Fruit fly (Drosophila melanogaster) whole organism, embryonic: ENCODE data around the gene kairos.

Experiments used
- ATbp ChIP-seq: fragments of 200-800 bp; sonication (Bioruptor generic); optimal IDR thresholded peaks from 2 replicates; lab custom pipeline; 2017; ENCODE audit warnings: missing biosample characterization, mild to moderate bottlenecking, missing genetic modification characterization, missing genetic modification reagents
- Abd-B ChIP-seq: fragments of 200-800 bp; sonication (Bioruptor generic); optimal IDR thresholded peaks from 2 replicates; lab custom pipeline; 2018; ENCODE audit warnings: missing biosample characterization, mild to moderate bottlenecking, missing genetic modification characterization, moderate library complexity
- B-H2 ChIP-seq: fragments of 200-800 bp; sonication (Bioruptor generic); optimal IDR thresholded peaks from 2 replicates; lab custom pipeline; 2018; ENCODE audit warnings: missing biosample characterization, mild to moderate bottlenecking, missing genetic modification characterization
- CG11085 ChIP-seq: fragments of 200-800 bp; sonication (Bioruptor generic); IDR thresholded peaks from 2 replicates; pipeline ENCODE4 v1.3.6; 2022; ENCODE audit warnings: missing biosample characterization, missing genetic modification characterization
- CG11398 ChIP-seq: fragments of 200-800 bp; sonication (Bioruptor generic); optimal IDR thresholded peaks from 2 replicates; lab custom pipeline; 2016; ENCODE audit warnings: missing biosample characterization, missing genetic modification characterization
- CG12299 ChIP-seq: fragments of 200-800 bp; sonication (Bioruptor generic); optimal IDR thresholded peaks from 2 replicates; lab custom pipeline; 2018; ENCODE audit warnings: missing biosample characterization, mild to moderate bottlenecking, missing genetic modification characterization
- CG15073 ChIP-seq: fragments of 200-800 bp; sonication (Bioruptor generic); optimal IDR thresholded peaks from 2 replicates; lab custom pipeline; 2016; ENCODE audit warnings: missing biosample characterization, missing genetic modification characterization
- CG15479 ChIP-seq: fragments of 200-800 bp; sonication (Bioruptor generic); optimal IDR thresholded peaks from 3 replicates; lab custom pipeline; 2019; ENCODE audit warnings: missing biosample characterization, mild to moderate bottlenecking, missing genetic modification characterization, moderate library complexity
- CG1603 ChIP-seq: fragments of 200-800 bp; sonication (Bioruptor generic); optimal IDR thresholded peaks from 2 replicates; lab custom pipeline; 2019; ENCODE audit warnings: missing biosample characterization, mild to moderate bottlenecking, missing genetic modification characterization, moderate library complexity
- CG18011 ChIP-seq: fragments of 200-800 bp; sonication (Bioruptor generic); optimal IDR thresholded peaks from 2 replicates; lab custom pipeline; 2017; ENCODE audit warnings: missing biosample characterization, missing genetic modification characterization, mild to moderate bottlenecking, moderate library complexity, missing genotype
- CG31365 ChIP-seq: fragments of 200-800 bp; sonication (Bioruptor generic); optimal IDR thresholded peaks from 2 replicates; lab custom pipeline; 2018; ENCODE audit warnings: missing biosample characterization, mild to moderate bottlenecking, missing genetic modification characterization
- CG31388 ChIP-seq: fragments of 200-800 bp; sonication (Bioruptor generic); optimal IDR thresholded peaks from 2 replicates; lab custom pipeline; 2016; ENCODE audit warnings: missing biosample characterization, missing genetic modification characterization
- CG3281 ChIP-seq: fragments of 200-800 bp; sonication (Bioruptor generic); optimal IDR thresholded peaks from 3 replicates; lab custom pipeline; 2017; ENCODE audit warnings: missing biosample characterization, mild to moderate bottlenecking, missing genetic modification characterization
- CG43689 ChIP-seq: fragments of 200-800 bp; sonication (Bioruptor generic); IDR thresholded peaks from 2 replicates; pipeline ENCODE4 v1.3.6; 2022; ENCODE audit warnings: missing biosample characterization, missing genetic modification characterization
- CG4404 ChIP-seq: fragments of 200-800 bp; sonication (Bioruptor generic); IDR thresholded peaks from 2 replicates; pipeline ENCODE4 v1.3.6; 2022; ENCODE audit warnings: missing biosample characterization, missing genetic modification characterization
- CG7357 ChIP-seq: fragments of 200-800 bp; sonication (Bioruptor generic); IDR thresholded peaks from 3 replicates; pipeline ENCODE4 v1.3.6; 2022; ENCODE audit warnings: missing biosample characterization, missing genetic modification characterization
- CG7556 ChIP-seq: fragments of 200-800 bp; sonication (Bioruptor generic); optimal IDR thresholded peaks from 2 replicates; lab custom pipeline; 2017; ENCODE audit warnings: missing biosample characterization, mild to moderate bottlenecking, missing genetic modification characterization
- CG7839 ChIP-seq: fragments of 200-800 bp; sonication (Bioruptor generic); optimal IDR thresholded peaks from 3 replicates; lab custom pipeline; 2018; ENCODE audit warnings: missing biosample characterization, mild to moderate bottlenecking, missing genetic modification characterization, moderate library complexity
- CG8924 ChIP-seq: fragments of 200-800 bp; optimal IDR thresholded peaks from 3 replicates; lab custom pipeline; 2019; ENCODE audit warnings: missing biosample characterization, mild to moderate bottlenecking, missing genetic modification characterization, moderate library complexity
- CG9437 ChIP-seq: fragments of 200-800 bp; sonication (Bioruptor generic); optimal IDR thresholded peaks from 2 replicates; lab custom pipeline; 2018; ENCODE audit warnings: missing biosample characterization, mild to moderate bottlenecking, missing genetic modification characterization
- D19A ChIP-seq: fragments of 200-800 bp; optimal IDR thresholded peaks from 3 replicates; lab custom pipeline; 2019; ENCODE audit warnings: missing biosample characterization, mild to moderate bottlenecking, missing genetic modification characterization, moderate library complexity
- Ets65A ChIP-seq: fragments of 200-800 bp; sonication (Bioruptor generic); peaks from one replicate; lab custom pipeline; 2016; ENCODE audit warnings: missing biosample characterization, missing genetic modification characterization
- Fer1 ChIP-seq: fragments of 200-800 bp; sonication (Bioruptor generic); optimal IDR thresholded peaks from 2 replicates; lab custom pipeline; 2017; ENCODE audit warnings: missing biosample characterization, mild to moderate bottlenecking, missing genetic modification characterization
- Gug ChIP-seq: fragments of 200-800 bp; sonication (Bioruptor generic); IDR thresholded peaks from 4 replicates; pipeline ENCODE4 v1.3.6; 2022; ENCODE audit warnings: missing biosample characterization, missing genetic modification characterization
- Lim3 ChIP-seq: fragments of 200-800 bp; sonication (Bioruptor generic); IDR thresholded peaks from 2 replicates; pipeline ENCODE4 v1.3.6; 2022; ENCODE audit warnings: missing biosample characterization, missing genetic modification characterization
- Oaz ChIP-seq: fragments of 200-800 bp; sonication (Bioruptor generic); IDR thresholded peaks from 2 replicates; pipeline ENCODE4 v1.3.6; 2022; ENCODE audit warnings: missing biosample characterization, missing genetic modification characterization
- Oli ChIP-seq: fragments of 200-800 bp; sonication (Bioruptor generic); optimal IDR thresholded peaks from 2 replicates; lab custom pipeline; 2018; ENCODE audit warnings: missing biosample characterization, mild to moderate bottlenecking, missing genetic modification characterization, moderate library complexity
- Opbp ChIP-seq: fragments of 200-800 bp; sonication (Bioruptor generic); IDR thresholded peaks from 3 replicates; pipeline ENCODE4 v1.3.6; 2022; ENCODE audit warnings: missing biosample characterization, missing genetic modification characterization; ENCODE audit not compliant: partially characterized antibody
- Ravus ChIP-seq: fragments of 200-800 bp; sonication (Bioruptor generic); IDR thresholded peaks from 2 replicates; pipeline ENCODE4 v1.3.6; 2022; ENCODE audit warnings: missing biosample characterization, missing genetic modification characterization
- Sin3A ChIP-seq: fragments of >200 bp; optimal IDR thresholded peaks from 2 replicates; lab custom pipeline; 2018
- Spps ChIP-seq: fragments of 200-800 bp; sonication (Bioruptor generic); optimal IDR thresholded peaks from 2 replicates; lab custom pipeline; 2018; ENCODE audit warnings: missing biosample characterization, mild to moderate bottlenecking, missing genetic modification characterization
- Usf ChIP-seq: fragments of 200-800 bp; sonication (Bioruptor generic); optimal IDR thresholded peaks from 2 replicates; lab custom pipeline; 2017; ENCODE audit warnings: missing genotype, missing biosample characterization, missing genetic modification characterization
- az2 ChIP-seq: fragments of 200-800 bp; sonication (Bioruptor generic); optimal IDR thresholded peaks from 3 replicates; lab custom pipeline; 2016; ENCODE audit warnings: missing biosample characterization, missing genetic modification characterization
- cg ChIP-seq: fragments of 200-800 bp; sonication (Bioruptor generic); optimal IDR thresholded peaks from 3 replicates; lab custom pipeline; 2019; ENCODE audit warnings: missing biosample characterization, mild to moderate bottlenecking, missing genetic modification characterization, moderate library complexity
- crol ChIP-seq: fragments of 200-800 bp; sonication (Bioruptor generic); IDR thresholded peaks from 2 replicates; pipeline ENCODE4 v1.3.6; 2022; ENCODE audit warnings: missing biosample characterization, missing genetic modification characterization
- danr ChIP-seq: fragments of 200-800 bp; sonication (Bioruptor generic); IDR thresholded peaks from 2 replicates; pipeline ENCODE4 v1.3.6; 2022; ENCODE audit warnings: missing biosample characterization, missing genetic modification characterization
- emc ChIP-seq: fragments of 200-800 bp; sonication (Bioruptor generic); optimal IDR thresholded peaks from 2 replicates; lab custom pipeline; 2016; ENCODE audit warnings: missing biosample characterization, missing genetic modification characterization
- eve ChIP-seq, 2 experiments: fragments of >200 bp; optimal IDR thresholded peaks; 2 replicates each; lab custom pipeline; 2017; ENCODE audit warnings: missing biosample characterization in 2 of 2, missing genetic modification characterization in 2 of 2
- fd102C ChIP-seq: fragments of 200-800 bp; sonication (Bioruptor generic); optimal IDR thresholded peaks from 2 replicates; lab custom pipeline; 2018; ENCODE audit warnings: missing biosample characterization, mild to moderate bottlenecking, missing genetic modification characterization, moderate library complexity
- fru ChIP-seq: fragments of >200 bp; optimal IDR thresholded peaks from 2 replicates; lab custom pipeline; 2017
- gce ChIP-seq: fragments of 200-800 bp; sonication (Bioruptor generic); IDR thresholded peaks from 3 replicates; pipeline ENCODE4 v1.3.6; 2022; ENCODE audit warnings: missing biosample characterization, missing genetic modification characterization
- gcm ChIP-seq: fragments of 200-800 bp; sonication (Bioruptor generic); optimal IDR thresholded peaks from 2 replicates; lab custom pipeline; 2019; ENCODE audit warnings: missing biosample characterization, mild to moderate bottlenecking, missing genetic modification characterization, moderate library complexity
- gfzf ChIP-seq: fragments of 200-800 bp; sonication (Bioruptor generic); optimal IDR thresholded peaks from 2 replicates; lab custom pipeline; 2016; ENCODE audit warnings: missing biosample characterization, mild to moderate bottlenecking, missing genetic modification characterization, moderate library complexity
- gro ChIP-seq: fragments of 200-800 bp; sonication (Bioruptor generic); optimal IDR thresholded peaks from 2 replicates; lab custom pipeline; 2016; ENCODE audit warnings: missing biosample characterization, missing genetic modification characterization
- nau ChIP-seq: fragments of 200-800 bp; sonication (Bioruptor generic); optimal IDR thresholded peaks from 3 replicates; lab custom pipeline; 2017; ENCODE audit warnings: missing biosample characterization, mild to moderate bottlenecking, missing genetic modification characterization, missing genetic modification reagents
- org-1 ChIP-seq: fragments of 200-800 bp; sonication (Bioruptor generic); optimal IDR thresholded peaks from 2 replicates; lab custom pipeline; 2017; ENCODE audit warnings: missing biosample characterization, missing genetic modification characterization
- pfk ChIP-seq: fragments of 200-800 bp; sonication (Bioruptor generic); optimal IDR thresholded peaks from 2 replicates; lab custom pipeline; 2018; ENCODE audit warnings: missing biosample characterization, mild to moderate bottlenecking, missing genetic modification characterization, moderate library complexity
- scrt ChIP-seq: fragments of 200-800 bp; sonication (Bioruptor generic); optimal IDR thresholded peaks from 2 replicates; lab custom pipeline; 2018; ENCODE audit warnings: missing biosample characterization, mild to moderate bottlenecking, missing genetic modification characterization, moderate library complexity
- shn ChIP-seq: fragments of 200-800 bp; sonication (Bioruptor generic); optimal IDR thresholded peaks from 3 replicates; lab custom pipeline; 2016; ENCODE audit warnings: missing biosample characterization, missing genetic modification characterization
- sob ChIP-seq: fragments of 200-800 bp; sonication (Bioruptor generic); IDR thresholded peaks from 2 replicates; pipeline ENCODE4 v1.3.6; 2022; ENCODE audit warnings: missing biosample characterization, missing genetic modification characterization
- wdn ChIP-seq: fragments of 200-800 bp; sonication (Bioruptor generic); IDR thresholded peaks from 2 replicates; pipeline ENCODE4 v1.3.6; 2022; ENCODE audit warnings: missing biosample characterization, missing genetic modification characterization
- zen2 ChIP-seq: fragments of 200-800 bp; sonication (Bioruptor generic); IDR thresholded peaks from 3 replicates; pipeline ENCODE4 v1.3.6; 2022; ENCODE audit warnings: missing biosample characterization, missing genetic modification characterization; ENCODE audit not compliant: partially characterized antibody
- zf30C ChIP-seq: fragments of 200-800 bp; sonication (Bioruptor generic); optimal IDR thresholded peaks from 3 replicates; lab custom pipeline; 2018; ENCODE audit warnings: missing biosample characterization, mild to moderate bottlenecking, missing genetic modification characterization

kairos gene

dm6 chrX:18294031-18294430 lies 62.0 kb downstream of the kairos start (continued):
- TF ChIP-seq sob (GFP tag; lab: Robert Waterston, UW), result peak; percentile 87; the same call in 1 of the 2 replicates
- no peak for TF ChIP-seq gfzf (GFP tag; lab: Kevin White, UChicago)
- TF ChIP-seq fd102C (GFP tag; lab: Kevin White, UChicago), result no peak
- peak; percentile 84 for TF ChIP-seq CG7839 (tag; lab: Kevin White, UChicago)
- TF ChIP-seq zen2, result no peak
- TF ChIP-seq ATbp (GFP tag; lab: Kevin White, UChicago), result peak; percentile 47
- peak; percentile 12 for TF ChIP-seq emc (GFP tag; lab: Kevin White, UChicago)
- peak; percentile 27 for TF ChIP-seq Usf (GFP tag; lab: Kevin White, UChicago)
- no peak for TF ChIP-seq CG11398 (GFP tag; lab: Kevin White, UChicago)
- TF ChIP-seq Gug (GFP tag; lab: Robert Waterston, UW), result peak; percentile 69
- TF ChIP-seq Opbp (GFP tag; lab: Robert Waterston, UW), result no peak
- TF ChIP-seq az2 (GFP tag; lab: Kevin White, UChicago), result peak; percentile 53
- TF ChIP-seq D19A (tag; lab: Kevin White, UChicago), result peak; percentile 78
- peak; percentile 78; the same call in 1 of the 3 replicates for TF ChIP-seq gce (GFP tag; lab: Robert Waterston, UW)
- TF ChIP-seq zf30C (GFP tag; lab: Kevin White, UChicago), result no peak
- TF ChIP-seq shn (GFP tag; lab: Kevin White, UChicago), result peak; percentile 42
- TF ChIP-seq B-H2, result no peak
- peak; percentile 70 for TF ChIP-seq CG3281 (GFP tag; lab: Kevin White, UChicago)
- TF ChIP-seq nau (GFP tag; lab: Kevin White, UChicago), result peak; percentile 41
- TF ChIP-seq eve (GFP tag; optimal IDR thresholded peaks at IDR 0.05; lab: Kevin White, UChicago), result peak in 1 of 2 experiments; percentile 67
- peak; percentile 76 for TF ChIP-seq CG1603 (tag; lab: Kevin White, UChicago)
- TF ChIP-seq fru, result no peak
- no peak for TF ChIP-seq cg
- peak; percentile 80 for TF ChIP-seq CG11085 (GFP tag; lab: Robert Waterston, UW)
- no peak for TF ChIP-seq Sin3A (lab: Kevin White, UChicago)
- peak; percentile 60 for TF ChIP-seq wdn (GFP tag; lab: Robert Waterston, UW)
- peak; percentile 38 for TF ChIP-seq gcm (GFP tag; lab: Kevin White, UChicago)
- TF ChIP-seq CG43689, result peak; percentile 71
- TF ChIP-seq CG31388 (GFP tag; lab: Kevin White, UChicago), result no peak
- TF ChIP-seq, all 482 proteins: peak for 316

DNA sequence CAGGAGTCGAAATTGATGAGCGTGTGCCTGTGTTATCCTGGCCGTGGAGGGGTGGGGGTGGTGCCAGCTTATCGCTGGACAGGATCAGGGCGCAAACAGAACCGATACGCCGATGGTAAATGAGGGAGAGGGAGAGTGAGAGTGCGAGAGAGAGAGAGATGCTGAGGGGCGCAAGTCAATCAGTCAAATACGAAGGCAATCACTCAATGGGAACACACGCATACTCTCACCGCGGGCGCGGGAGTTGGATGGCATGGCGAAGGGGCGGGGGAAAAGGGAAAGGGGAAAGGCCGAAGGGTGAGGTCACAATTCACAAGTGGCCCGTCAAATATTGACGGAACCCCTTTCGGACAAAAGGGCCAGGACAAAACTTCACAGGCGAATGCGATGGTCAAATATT lies 67.3 kb downstream of the kairos start:
- TF ChIP-seq crol (peak; percentile 78), Opbp (GFP tag; lab: Robert Waterston, UW) (no peak), CG8924 (tag; lab: Kevin White, UChicago) (no peak), CG7357 (GFP tag; lab: Robert Waterston, UW) (no peak), CG15479 (GFP tag; lab: Kevin White, UChicago) (peak; percentile 67), Ets65A (GFP tag; lab: Kevin White, UChicago) (peak; percentile 23), Lim3 (GFP tag; lab: Robert Waterston, UW) (no peak), CG7556 (no peak), CG12299 (tag; lab: Kevin White, UChicago) (no peak), CG31365 (tag; lab: Kevin White, UChicago) (no peak), Abd-B (GFP tag; lab: Kevin White, UChicago) (no peak), gro (GFP tag; lab: Kevin White, UChicago) (no peak), Ravus (GFP tag; lab: Robert Waterston, UW) (no peak), CG18011 (GFP tag; lab: Kevin White, UChicago) (no peak), CG4404 (GFP tag; lab: Robert Waterston, UW) (no peak), pfk (no peak), Spps (no peak), Oli (tag; lab: Kevin White, UChicago) (no peak), scrt (GFP tag; lab: Kevin White, UChicago) (no peak), Fer1 (GFP tag; lab: Kevin White, UChicago) (no peak), org-1 (no peak), CG15073 (GFP tag; lab: Kevin White, UChicago) (no peak), danr (GFP tag; lab: Robert Waterston, UW) (no peak), CG9437 (GFP tag; lab: Kevin White, UChicago) (no peak), Oaz (GFP tag; lab: Robert Waterston, UW) (no peak)
